Worm (Caenorhabditis elegans) whole organism, midembryonic: ENCODE measurements around the gene D1044.6.
A peak's percentile ranks its signal among the peaks of the same experiment; 100 is the strongest.

Experiments used
- klf-2 ChIP-seq: fragments of 200-800 bp; sonication (Bioruptor generic); conservative IDR thresholded peaks from 2 replicates; pipeline ENCODE4 v1.3.6; 2022; ENCODE audit warnings: missing genetic modification reagents, missing genetic modification characterization, missing compliant biosample characterization
- ref-1 ChIP-seq: fragments of 200-800 bp; sonication (Bioruptor generic); conservative IDR thresholded peaks from 2 replicates; pipeline ENCODE4 v1.3.6; 2022; ENCODE audit warnings: missing genetic modification reagents, missing genetic modification characterization, missing compliant biosample characterization
- ztf-23 ChIP-seq: fragments of 200-800 bp; sonication (Bioruptor generic); IDR thresholded peaks from 2 replicates; pipeline ENCODE4 v1.3.6; 2022; ENCODE audit warnings: missing genetic modification reagents, missing genetic modification characterization, missing compliant biosample characterization

- TF ChIP-seq ref-1 (GFP tag; lab: Robert Waterston, UW) (no peak), klf-2 (GFP tag; lab: Robert Waterston, UW) (no peak), ztf-23 (GFP tag; lab: Robert Waterston, UW) (0 out of 2 replicates have a peak, but pooled peaks have one; percentile 39)
Measured at ce11 chrIII:5591668-5592149, 48.7 kb upstream of the D1044.6 start, which contains the start of the genes ddx-15 and ucr-1.
